Worm (Caenorhabditis elegans) whole organism, L2 larva: ENCODE results near the gene hum-5.
A peak's percentile ranks its signal among the peaks of the same experiment; 100 is the strongest.

Experiments used
- C34F6.9 ChIP-seq: fragments of 150-350 bp; optimal IDR thresholded peaks from 2 replicates; lab custom pipeline; 2014; ENCODE audit warnings: missing biosample characterization, missing genetic modification characterization
- F13H6.1 ChIP-seq: sonication (generic microtip); optimal IDR thresholded peaks from 2 replicates; lab custom pipeline; 2016; ENCODE audit warnings: missing genetic modification characterization, missing compliant biosample characterization
- R02D3.7 ChIP-seq: fragments of 150-350 bp; optimal IDR thresholded peaks from 2 replicates; lab custom pipeline; 2014; ENCODE audit warnings: missing biosample characterization, missing genetic modification characterization
- Y55F3AM.14 ChIP-seq: fragments of 200-800 bp; sonication (Bioruptor generic); optimal IDR thresholded peaks from 2 replicates; lab custom pipeline; 2018; ENCODE audit warnings: mild to moderate bottlenecking, missing genetic modification characterization, missing compliant biosample characterization
- ZK546.5 ChIP-seq: sonication (generic microtip); optimal IDR thresholded peaks from 2 replicates; lab custom pipeline; 2017; ENCODE audit warnings: missing biosample characterization, missing genetic modification characterization
- alr-1 ChIP-seq: fragments of 150-350 bp; optimal IDR thresholded peaks from 2 replicates; lab custom pipeline; 2014; ENCODE audit warnings: missing biosample characterization, missing genetic modification characterization
- aly-2 ChIP-seq: fragments of 150-350 bp; optimal IDR thresholded peaks from 2 replicates; lab custom pipeline; 2014; ENCODE audit warnings: missing biosample characterization, missing genetic modification characterization
- ama-1 ChIP-seq: fragments of 150-350 bp; optimal IDR thresholded peaks from 2 replicates; lab custom pipeline; 2018; ENCODE audit warnings: inconsistent platforms
- blmp-1 ChIP-seq: sonication (generic microtip); optimal IDR thresholded peaks from 2 replicates; lab custom pipeline; 2017; ENCODE audit warnings: missing genetic modification characterization, mild to moderate bottlenecking, missing compliant biosample characterization, antibody characterized with exemption, moderate library complexity; ENCODE audit not compliant: insufficient read depth
- ceh-16 ChIP-seq: fragments of 150-350 bp; optimal IDR thresholded peaks from 2 replicates; lab custom pipeline; 2014; ENCODE audit warnings: missing biosample characterization, missing genetic modification characterization
- ceh-82 ChIP-seq: fragments of 150-350 bp; optimal IDR thresholded peaks from 2 replicates; lab custom pipeline; 2014; ENCODE audit warnings: missing biosample characterization, missing genetic modification characterization
- crh-2 ChIP-seq: sonication (generic microtip); optimal IDR thresholded peaks from 2 replicates; lab custom pipeline; 2017; ENCODE audit warnings: missing biosample characterization, missing genetic modification characterization
- dmd-4 ChIP-seq: sonication (generic microtip); optimal IDR thresholded peaks from 2 replicates; lab custom pipeline; 2017; ENCODE audit warnings: missing biosample characterization, missing genetic modification characterization
- egl-27 ChIP-seq: sonication (generic microtip); optimal IDR thresholded peaks from 3 replicates; lab custom pipeline; 2017; ENCODE audit warnings: missing biosample characterization, missing genetic modification reagents, missing genetic modification characterization
- elt-1 ChIP-seq: fragments of 150-350 bp; optimal IDR thresholded peaks from 2 replicates; lab custom pipeline; 2014; ENCODE audit warnings: missing biosample characterization, missing genetic modification characterization
- elt-3 ChIP-seq: sonication (generic microtip); optimal IDR thresholded peaks from 2 replicates; lab custom pipeline; 2017; ENCODE audit warnings: missing biosample characterization, missing genetic modification characterization
- fos-1 ChIP-seq: fragments of 150-350 bp; optimal IDR thresholded peaks from 2 replicates; lab custom pipeline; 2014; ENCODE audit warnings: missing biosample characterization, missing genetic modification characterization
- gmeb-1 ChIP-seq: fragments of 150-350 bp; optimal IDR thresholded peaks from 2 replicates; lab custom pipeline; 2014; ENCODE audit warnings: missing biosample characterization, missing genetic modification characterization
- lin-11 ChIP-seq: fragments of 150-350 bp; sonication (generic microtip); optimal IDR thresholded peaks from 2 replicates; lab custom pipeline; 2014; ENCODE audit warnings: missing biosample characterization, missing genetic modification characterization, inconsistent platforms, mixed read lengths
- lin-13 ChIP-seq: fragments of 150-350 bp; optimal IDR thresholded peaks from 2 replicates; lab custom pipeline; 2014; ENCODE audit warnings: missing biosample characterization, missing genetic modification reagents, missing genetic modification characterization
- lin-39 ChIP-seq: fragments of 150-350 bp; optimal IDR thresholded peaks from 2 replicates; lab custom pipeline; 2014; ENCODE audit warnings: missing biosample characterization, missing genetic modification reagents, missing genetic modification characterization
- lsy-2 ChIP-seq, 2 experiments: fragments of 150-350 bp in 1 of 2; sonication (generic microtip) in 1 of 2; optimal IDR thresholded peaks; 2 replicates each; lab custom pipeline; 2014 to 2017; ENCODE audit warnings: missing biosample characterization in 2 of 2, missing genetic modification characterization in 2 of 2
- mab-5 ChIP-seq: fragments of 150-350 bp; optimal IDR thresholded peaks from 2 replicates; lab custom pipeline; 2014; ENCODE audit warnings: missing biosample characterization, missing genetic modification characterization
- mbf-1 ChIP-seq: sonication (generic microtip); optimal IDR thresholded peaks from 2 replicates; lab custom pipeline; 2017; ENCODE audit warnings: missing biosample characterization, missing genetic modification characterization
- mdl-1 ChIP-seq, 2 experiments: fragments of 150-350 bp in 1 of 2; sonication (generic microtip) in 1 of 2; optimal IDR thresholded peaks; 2 replicates each; lab custom pipeline; 2017; ENCODE audit warnings: missing biosample characterization in 2 of 2, missing genetic modification characterization in 2 of 2
- nhr-10 ChIP-seq: sonication (generic microtip); optimal IDR thresholded peaks from 2 replicates; lab custom pipeline; 2017; ENCODE audit warnings: missing biosample characterization, missing genetic modification characterization
- nhr-11 ChIP-seq: fragments of 150-350 bp; optimal IDR thresholded peaks from 2 replicates; lab custom pipeline; 2014; ENCODE audit warnings: missing biosample characterization, missing genetic modification characterization
- nhr-12 ChIP-seq: fragments of 150-350 bp; optimal IDR thresholded peaks from 2 replicates; lab custom pipeline; 2014; ENCODE audit warnings: missing biosample characterization, missing genetic modification characterization
- nhr-129 ChIP-seq: fragments of 150-350 bp; optimal IDR thresholded peaks from 2 replicates; lab custom pipeline; 2014; ENCODE audit warnings: missing biosample characterization, missing genetic modification characterization
- nhr-21 ChIP-seq: fragments of 150-350 bp; optimal IDR thresholded peaks from 2 replicates; lab custom pipeline; 2014; ENCODE audit warnings: missing biosample characterization, missing genetic modification characterization
- nhr-23 ChIP-seq: fragments of 150-350 bp; optimal IDR thresholded peaks from 2 replicates; lab custom pipeline; 2014; ENCODE audit warnings: missing biosample characterization, missing genetic modification reagents, missing genetic modification characterization
- nhr-237 ChIP-seq: fragments of 150-350 bp; optimal IDR thresholded peaks from 2 replicates; lab custom pipeline; 2014; ENCODE audit warnings: missing biosample characterization, missing genetic modification characterization
- nhr-25 ChIP-seq: fragments of 150-350 bp; sonication (generic microtip); optimal IDR thresholded peaks from 3 replicates; lab custom pipeline; 2014; ENCODE audit warnings: missing biosample characterization, missing genetic modification characterization
- nhr-6 ChIP-seq: fragments of 150-350 bp; optimal IDR thresholded peaks from 2 replicates; lab custom pipeline; 2014; ENCODE audit warnings: missing biosample characterization, missing genetic modification characterization
- nhr-77 ChIP-seq: fragments of 150-350 bp; optimal IDR thresholded peaks from 2 replicates; lab custom pipeline; 2014; ENCODE audit warnings: missing biosample characterization, missing genetic modification characterization
- peb-1 ChIP-seq: fragments of 150-350 bp; optimal IDR thresholded peaks from 2 replicates; lab custom pipeline; 2014; ENCODE audit warnings: missing biosample characterization, missing genetic modification characterization
- sem-4 ChIP-seq: fragments of 150-350 bp; optimal IDR thresholded peaks from 2 replicates; lab custom pipeline; 2014; ENCODE audit warnings: missing biosample characterization, missing genetic modification reagents, missing genetic modification characterization
- skn-1 ChIP-seq: sonication (generic microtip); optimal IDR thresholded peaks from 2 replicates; lab custom pipeline; 2017; ENCODE audit warnings: missing biosample characterization, missing genetic modification characterization
- sma-3 ChIP-seq: sonication (generic microtip); optimal IDR thresholded peaks from 2 replicates; lab custom pipeline; 2016; ENCODE audit warnings: missing genetic modification reagents, missing genetic modification characterization, missing compliant biosample characterization
- sma-9 ChIP-seq, 2 experiments: fragments of 150-350 bp in 1 of 2; sonication (generic microtip) in 1 of 2; optimal IDR thresholded peaks; 2 replicates each; lab custom pipeline; 2014 to 2016; ENCODE audit warnings: missing genetic modification characterization in 2 of 2, mild to moderate bottlenecking in 1 of 2, missing biosample characterization in 1 of 2, missing compliant biosample characterization in 1 of 2, missing genetic modification reagents in 1 of 2, moderate library complexity in 1 of 2
- snpc-4 ChIP-seq: fragments of 150-350 bp; optimal IDR thresholded peaks from 2 replicates; lab custom pipeline; 2014; ENCODE audit warnings: missing biosample characterization, missing genetic modification characterization
- unc-39 ChIP-seq: fragments of 150-350 bp; optimal IDR thresholded peaks from 2 replicates; lab custom pipeline; 2014; ENCODE audit warnings: missing biosample characterization, missing genetic modification characterization
- unc-55 ChIP-seq: fragments of 150-350 bp; sonication (generic microtip); optimal IDR thresholded peaks from 3 replicates; lab custom pipeline; 2014; ENCODE audit warnings: missing biosample characterization, missing genetic modification reagents, missing genetic modification characterization
- unc-62 ChIP-seq: fragments of 150-350 bp; optimal IDR thresholded peaks from 2 replicates; lab custom pipeline; 2014; ENCODE audit warnings: missing biosample characterization, missing genetic modification reagents, missing genetic modification characterization
- zag-1 ChIP-seq: fragments of 150-350 bp; optimal IDR thresholded peaks from 2 replicates; lab custom pipeline; 2014; ENCODE audit warnings: missing biosample characterization, missing genetic modification characterization
- ztf-1 ChIP-seq: fragments of 200-800 bp; sonication (Bioruptor generic); conservative IDR thresholded peaks from 2 replicates; pipeline ENCODE4 v1.3.6; 2022; ENCODE audit warnings: missing genetic modification characterization, missing compliant biosample characterization
- ztf-11 ChIP-seq: sonication (generic microtip); optimal IDR thresholded peaks from 2 replicates; lab custom pipeline; 2017; ENCODE audit warnings: missing biosample characterization, missing genetic modification characterization
- ztf-4 ChIP-seq: fragments of 150-350 bp; optimal IDR thresholded peaks from 2 replicates; lab custom pipeline; 2014; ENCODE audit warnings: missing biosample characterization, missing genetic modification characterization

hum-5 gene

DNA sequence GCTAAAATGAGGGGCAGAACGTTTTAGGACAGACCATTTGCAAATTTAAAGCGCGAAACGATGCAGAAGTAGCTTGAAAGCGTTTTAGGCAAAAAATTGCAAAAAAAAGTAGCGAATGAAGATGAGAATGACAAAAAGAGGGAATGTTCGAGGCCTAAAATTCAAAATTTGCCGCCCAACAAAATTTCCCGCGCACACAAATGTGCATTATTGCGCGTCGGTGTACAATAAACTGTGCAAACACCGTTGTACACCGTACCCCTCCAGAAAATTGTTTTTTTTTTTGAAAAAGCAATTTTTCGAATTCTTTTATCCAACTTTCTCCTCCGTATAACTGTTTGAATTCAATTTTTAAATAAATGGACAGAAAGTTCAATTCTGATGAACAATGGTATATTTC lies 16.8 kb downstream of the hum-5 start, which contains the start of gene snpc-3.4 (continued):
- TF ChIP-seq unc-62 (GFP tag; lab: Kevin White, UChicago): no peak
- peak; percentile 90 for TF ChIP-seq C34F6.9
- TF ChIP-seq nhr-21: peak; percentile 37
- peak; percentile 65 for TF ChIP-seq fos-1 (tag; lab: Kevin White, UChicago)
- no peak for TF ChIP-seq ztf-1 (GFP tag; lab: Robert Waterston, UW)
- TF ChIP-seq ama-1 (lab: Kevin White, UChicago): no peak
- no peak for TF ChIP-seq elt-3 (tag; lab: Kevin White, UChicago)
- TF ChIP-seq alr-1 (tag; lab: Kevin White, UChicago): no peak
- no peak for TF ChIP-seq skn-1 (tag; lab: Kevin White, UChicago)
- peak; percentile 80 for TF ChIP-seq crh-2 (tag; lab: Kevin White, UChicago)
- no peak for TF ChIP-seq egl-27 (tag; lab: Kevin White, UChicago)
- no peak for TF ChIP-seq nhr-77 (tag; lab: Kevin White, UChicago)
- TF ChIP-seq nhr-237: no peak

DNA sequence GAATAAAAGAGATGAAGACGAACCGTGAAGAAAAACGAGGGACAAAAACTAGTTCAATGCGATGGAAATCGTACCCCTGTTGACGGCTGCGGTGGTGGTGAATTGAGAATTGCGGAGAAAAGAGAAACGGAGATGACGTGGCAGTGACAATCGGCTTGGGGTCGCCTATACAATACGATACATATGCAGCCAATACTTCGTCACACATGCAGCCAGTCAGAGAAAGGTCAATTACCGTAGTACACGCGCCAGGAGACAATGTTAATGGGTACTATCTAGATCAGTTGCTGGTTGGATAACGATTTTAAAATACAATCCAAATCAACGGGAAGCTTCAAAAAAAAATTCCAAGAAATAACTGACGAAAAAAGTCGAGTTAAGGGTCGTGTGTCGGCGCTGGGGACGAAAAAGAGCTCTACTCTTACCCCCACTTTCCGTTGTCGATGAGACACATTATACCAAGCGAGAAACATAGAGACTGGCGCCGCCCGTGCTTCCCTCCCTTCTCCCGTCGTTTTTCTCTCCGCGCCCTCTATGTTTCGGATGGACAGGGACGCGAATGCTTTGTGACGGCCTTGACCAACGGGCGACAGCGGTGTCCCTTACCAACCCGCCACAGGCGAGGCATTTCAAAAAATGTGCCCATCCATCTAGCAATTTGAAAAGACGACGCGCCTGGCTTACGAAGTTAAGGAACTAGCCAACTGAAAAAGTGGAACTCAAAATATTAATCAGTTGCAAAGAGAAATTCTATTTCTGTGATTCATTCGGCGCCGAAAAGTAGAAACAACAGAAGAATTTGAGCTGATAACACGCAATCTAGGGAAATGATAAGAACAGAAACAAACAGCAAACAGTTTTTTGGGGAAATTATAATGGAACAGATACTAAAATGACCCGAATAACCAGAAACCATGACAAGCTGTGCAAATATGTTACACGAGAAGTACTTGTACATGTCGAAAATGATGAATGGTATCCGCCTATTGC lies 17.8 kb downstream of the hum-5 start:
- no peak for TF ChIP-seq skn-1 (tag; lab: Kevin White, UChicago)
- TF ChIP-seq mdl-1 (tag; optimal IDR thresholded peaks at IDR 0.05; lab: Kevin White, UChicago): no peak
- no peak for TF ChIP-seq nhr-10 (tag; lab: Kevin White, UChicago)
- peak; percentile 34 for TF ChIP-seq F13H6.1 (tag; lab: Kevin White, UChicago)
- no peak for TF ChIP-seq lin-11 (tag; lab: Kevin White, UChicago)
- TF ChIP-seq Y55F3AM.14: no peak
- TF ChIP-seq blmp-1: no peak
- TF ChIP-seq nhr-25: no peak
- no peak for TF ChIP-seq R02D3.7 (tag; lab: Kevin White, UChicago)
- TF ChIP-seq elt-3 (tag; lab: Kevin White, UChicago): no peak
- TF ChIP-seq C34F6.9: peak; percentile 21
- TF ChIP-seq alr-1 (tag; lab: Kevin White, UChicago): no peak
- no peak for TF ChIP-seq ceh-82 (tag; lab: Kevin White, UChicago)
- TF ChIP-seq nhr-21: no peak
- TF ChIP-seq lin-39 (tag; lab: Kevin White, UChicago): no peak
- TF ChIP-seq ztf-11 (tag; lab: Kevin White, UChicago): no peak
- TF ChIP-seq dmd-4 (tag; lab: Kevin White, UChicago): no peak
- no peak for TF ChIP-seq zag-1 (tag; lab: Kevin White, UChicago)
- TF ChIP-seq lsy-2 (tag; optimal IDR thresholded peaks at IDR 0.05; lab: Kevin White, UChicago): peak in 1 of 2 experiments; percentile 46
- peak; percentile 32 for TF ChIP-seq unc-55 (GFP tag; lab: Kevin White, UChicago)
- TF ChIP-seq nhr-77 (tag; lab: Kevin White, UChicago): no peak
- TF ChIP-seq nhr-23 (tag; lab: Kevin White, UChicago): no peak
- no peak for TF ChIP-seq ama-1 (lab: Kevin White, UChicago)
- TF ChIP-seq unc-39: no peak
- no peak for TF ChIP-seq nhr-11 (tag; lab: Kevin White, UChicago)
- no peak for TF ChIP-seq sma-3 (GFP tag; lab: Kevin White, UChicago)
- no peak for TF ChIP-seq egl-27 (tag; lab: Kevin White, UChicago)
- TF ChIP-seq nhr-129: peak; percentile 9
- TF ChIP-seq gmeb-1 (tag; lab: Kevin White, UChicago): no peak
- TF ChIP-seq lin-13 (GFP tag; lab: Kevin White, UChicago): peak; percentile 5
- peak; percentile 14 for TF ChIP-seq mab-5 (tag; lab: Kevin White, UChicago)
- TF ChIP-seq crh-2 (tag; lab: Kevin White, UChicago): peak; percentile 18
- TF ChIP-seq nhr-12 (tag; lab: Kevin White, UChicago): no peak
- TF ChIP-seq aly-2 (tag; lab: Kevin White, UChicago): no peak
- TF ChIP-seq sma-9 (GFP tag; optimal IDR thresholded peaks at IDR 0.05; lab: Kevin White, UChicago): no peak
- no peak for TF ChIP-seq sma-9 (tag; optimal IDR thresholded peaks at IDR 0.05; lab: Kevin White, UChicago)
- TF ChIP-seq fos-1 (tag; lab: Kevin White, UChicago): peak; percentile 88
- no peak for TF ChIP-seq ZK546.5 (tag; lab: Kevin White, UChicago)
- no peak for TF ChIP-seq peb-1 (tag; lab: Kevin White, UChicago)
- TF ChIP-seq nhr-6 (tag; lab: Kevin White, UChicago): no peak
- no peak for TF ChIP-seq ceh-16 (tag; lab: Kevin White, UChicago)
- TF ChIP-seq ztf-1 (GFP tag; lab: Robert Waterston, UW): no peak
- no peak for TF ChIP-seq ztf-4 (tag; lab: Kevin White, UChicago)
- TF ChIP-seq unc-62 (GFP tag; lab: Kevin White, UChicago): no peak
- no peak for TF ChIP-seq snpc-4
- TF ChIP-seq nhr-237: no peak
- TF ChIP-seq sem-4 (tag; lab: Kevin White, UChicago): peak; percentile 39
- no peak for TF ChIP-seq mbf-1 (tag; lab: Kevin White, UChicago)
- TF ChIP-seq elt-1: no peak
